Fruit fly (Drosophila melanogaster) whole organism, prepupa: ENCODE data around the gene PGAP1.

Source experiments
- Blimp-1 ChIP-seq: fragments of 200-800 bp; sonication (Bioruptor generic); optimal IDR thresholded peaks from 3 replicates; lab custom pipeline; 2017; ENCODE audit warnings: missing biosample characterization, missing genetic modification characterization, mild to moderate bottlenecking, moderate library complexity, missing genetic modification reagents
- CG10631 ChIP-seq: fragments of 200-800 bp; sonication (Bioruptor generic); optimal IDR thresholded peaks from 2 replicates; lab custom pipeline; 2016; ENCODE audit warnings: missing biosample characterization, missing genetic modification characterization
- CG10669 ChIP-seq: fragments of 200-800 bp; sonication (Bioruptor generic); optimal IDR thresholded peaks from 3 replicates; lab custom pipeline; 2018; ENCODE audit warnings: missing biosample characterization, mild to moderate bottlenecking, missing genetic modification characterization, moderate library complexity
- CG11762 ChIP-seq: fragments of 200-800 bp; sonication (Bioruptor generic); optimal IDR thresholded peaks from 3 replicates; lab custom pipeline; 2016; ENCODE audit warnings: missing biosample characterization, missing genetic modification characterization; ENCODE audit not compliant: insufficient read depth
- CG11902 ChIP-seq: fragments of 200-800 bp; sonication (Bioruptor generic); optimal IDR thresholded peaks from 3 replicates; lab custom pipeline; 2016; ENCODE audit warnings: missing biosample characterization, missing genetic modification characterization
- CG15336 ChIP-seq: fragments of 200-800 bp; sonication (Bioruptor generic); IDR thresholded peaks from 2 replicates; pipeline ENCODE4 v1.3.6; 2022; ENCODE audit warnings: missing biosample characterization, missing genetic modification characterization
- CG31627 ChIP-seq: fragments of 200-800 bp; sonication (Bioruptor generic); optimal IDR thresholded peaks from 3 replicates; lab custom pipeline; 2016; ENCODE audit warnings: missing biosample characterization, missing genetic modification characterization
- CG32006 ChIP-seq: fragments of 200-800 bp; sonication (Bioruptor generic); optimal IDR thresholded peaks from 3 replicates; lab custom pipeline; 2017; ENCODE audit warnings: missing biosample characterization, mild to moderate bottlenecking, missing genetic modification characterization
- CG3919 ChIP-seq: fragments of 200-800 bp; sonication (Bioruptor generic); optimal IDR thresholded peaks from 3 replicates; lab custom pipeline; 2016; ENCODE audit warnings: missing biosample characterization, missing genetic modification characterization
- CG4318 ChIP-seq: fragments of 200-800 bp; sonication (Bioruptor generic); optimal IDR thresholded peaks from 3 replicates; lab custom pipeline; 2017; ENCODE audit warnings: missing biosample characterization, mild to moderate bottlenecking, missing genetic modification characterization
- CG6163 ChIP-seq: fragments of 200-800 bp; sonication (Bioruptor generic); IDR thresholded peaks from 3 replicates; pipeline ENCODE4 v1.3.6; 2022; ENCODE audit warnings: missing biosample characterization, missing genetic modification characterization
- CG6276 ChIP-seq: fragments of 200-800 bp; sonication (Bioruptor generic); optimal IDR thresholded peaks from 2 replicates; lab custom pipeline; 2017; ENCODE audit warnings: missing biosample characterization, mild to moderate bottlenecking, missing genetic modification characterization
- CG6792 ChIP-seq: fragments of 200-800 bp; sonication (Bioruptor generic); optimal IDR thresholded peaks from 3 replicates; lab custom pipeline; 2016; ENCODE audit warnings: missing biosample characterization, missing genetic modification characterization
- CG6808 ChIP-seq: fragments of 200-800 bp; sonication (Bioruptor generic); optimal IDR thresholded peaks from 3 replicates; lab custom pipeline; 2017; ENCODE audit warnings: missing biosample characterization, missing genetic modification characterization, mild to moderate bottlenecking, moderate library complexity, missing genetic modification reagents
- CG7368 ChIP-seq: fragments of 200-800 bp; sonication (Bioruptor generic); optimal IDR thresholded peaks from 3 replicates; lab custom pipeline; 2016; ENCODE audit warnings: missing biosample characterization, missing genetic modification characterization
- CG8119 ChIP-seq: fragments of 200-800 bp; sonication (Bioruptor generic); IDR thresholded peaks from 3 replicates; pipeline ENCODE4 v1.3.6; 2022; ENCODE audit warnings: missing biosample characterization, missing genetic modification characterization
- CG8319 ChIP-seq: fragments of 200-800 bp; sonication (Bioruptor generic); optimal IDR thresholded peaks from 3 replicates; lab custom pipeline; 2016; ENCODE audit warnings: missing biosample characterization, missing genetic modification characterization
- CG8632 ChIP-seq: fragments of 200-800 bp; sonication (Bioruptor generic); optimal IDR thresholded peaks from 3 replicates; lab custom pipeline; 2016; ENCODE audit warnings: missing biosample characterization, missing genetic modification characterization
- CG9139 ChIP-seq: fragments of 200-800 bp; sonication (Bioruptor generic); optimal IDR thresholded peaks from 3 replicates; lab custom pipeline; 2017; ENCODE audit warnings: missing biosample characterization, mild to moderate bottlenecking, missing genetic modification characterization
- Eip75B ChIP-seq: fragments of 200-800 bp; sonication (Bioruptor generic); optimal IDR thresholded peaks from 3 replicates; lab custom pipeline; 2016; ENCODE audit warnings: missing biosample characterization, missing genetic modification characterization
- Eip78C ChIP-seq: fragments of 200-800 bp; sonication (Bioruptor generic); peaks from one replicate; lab custom pipeline; 2016; ENCODE audit warnings: missing biosample characterization, missing genetic modification characterization
- Ets21C ChIP-seq: fragments of 200-800 bp; sonication (Bioruptor generic); optimal IDR thresholded peaks from 3 replicates; lab custom pipeline; 2016; ENCODE audit warnings: missing biosample characterization, missing genetic modification characterization
- Ets96B ChIP-seq: fragments of 200-800 bp; optimal IDR thresholded peaks from 2 replicates; lab custom pipeline; 2019; ENCODE audit warnings: missing biosample characterization, mild to moderate bottlenecking, missing genetic modification characterization, moderate library complexity
- Gug ChIP-seq: fragments of 200-800 bp; sonication (Bioruptor generic); IDR thresholded peaks from 2 replicates; pipeline ENCODE4 v1.3.6; 2022; ENCODE audit warnings: missing biosample characterization, missing genetic modification characterization
- Hr38 ChIP-seq: sonication (Bioruptor generic); optimal IDR thresholded peaks from 2 replicates; lab custom pipeline; 2016; ENCODE audit warnings: missing biosample characterization, missing genetic modification characterization
- Hr39 ChIP-seq: fragments of 200-800 bp; sonication (Bioruptor generic); optimal IDR thresholded peaks from 2 replicates; lab custom pipeline; 2016; ENCODE audit warnings: missing biosample characterization, missing genetic modification characterization
- Lpt ChIP-seq: fragments of 200-800 bp; sonication (Bioruptor generic); optimal IDR thresholded peaks from 3 replicates; lab custom pipeline; 2016; ENCODE audit warnings: missing biosample characterization, missing genetic modification characterization
- Met ChIP-seq: fragments of 200-800 bp; sonication (Bioruptor generic); optimal IDR thresholded peaks from 3 replicates; lab custom pipeline; 2016; ENCODE audit warnings: missing biosample characterization, missing genetic modification characterization
- OdsH ChIP-seq: fragments of 200-800 bp; sonication (Bioruptor generic); optimal IDR thresholded peaks from 3 replicates; lab custom pipeline; 2016; ENCODE audit warnings: missing biosample characterization, missing genetic modification characterization
- Sox14 ChIP-seq: fragments of 200-800 bp; sonication (Bioruptor generic); optimal IDR thresholded peaks from 3 replicates; lab custom pipeline; 2016; ENCODE audit warnings: missing biosample characterization, missing genetic modification characterization
- Sox15 ChIP-seq: fragments of 200-800 bp; sonication (Bioruptor generic); optimal IDR thresholded peaks from 3 replicates; lab custom pipeline; 2016; ENCODE audit warnings: missing biosample characterization, missing genetic modification characterization
- achi ChIP-seq: fragments of 200-800 bp; sonication (Bioruptor generic); optimal IDR thresholded peaks from 3 replicates; lab custom pipeline; 2016; ENCODE audit warnings: missing biosample characterization, missing genetic modification characterization
- acj6 ChIP-seq: fragments of 200-800 bp; sonication (Bioruptor generic); optimal IDR thresholded peaks from 3 replicates; lab custom pipeline; 2016; ENCODE audit warnings: missing biosample characterization, missing genetic modification characterization
- cyc ChIP-seq: fragments of 200-800 bp; sonication (Bioruptor generic); optimal IDR thresholded peaks from 3 replicates; lab custom pipeline; 2016; ENCODE audit warnings: missing biosample characterization, missing genetic modification characterization
- dac ChIP-seq: fragments of 200-800 bp; sonication (Bioruptor generic); optimal IDR thresholded peaks from 2 replicates; lab custom pipeline; 2017; ENCODE audit warnings: missing biosample characterization, mild to moderate bottlenecking, missing genetic modification characterization
- dsx ChIP-seq: fragments of 200-800 bp; optimal IDR thresholded peaks from 3 replicates; lab custom pipeline; 2019; ENCODE audit warnings: missing biosample characterization, mild to moderate bottlenecking, missing genetic modification characterization, moderate library complexity; ENCODE audit not compliant: poor library complexity, severe bottlenecking
- esn ChIP-seq: fragments of 200-800 bp; sonication (Bioruptor generic); optimal IDR thresholded peaks from 2 replicates; lab custom pipeline; 2016; ENCODE audit warnings: missing biosample characterization, mild to moderate bottlenecking, missing genetic modification characterization, moderate library complexity
- fd59A ChIP-seq: fragments of 200-800 bp; sonication (Bioruptor generic); optimal IDR thresholded peaks from 2 replicates; lab custom pipeline; 2017; ENCODE audit warnings: missing biosample characterization, mild to moderate bottlenecking, missing genetic modification characterization, missing genetic modification reagents
- fkh ChIP-seq: fragments of 200-800 bp; sonication (Bioruptor generic); optimal IDR thresholded peaks from 3 replicates; lab custom pipeline; 2017; ENCODE audit warnings: missing biosample characterization, mild to moderate bottlenecking, missing genetic modification characterization, moderate library complexity
- net ChIP-seq: fragments of 200-800 bp; sonication (Bioruptor generic); optimal IDR thresholded peaks from 3 replicates; lab custom pipeline; 2016; ENCODE audit warnings: missing biosample characterization, missing genetic modification characterization
- salr ChIP-seq, 2 experiments: fragments of 200-800 bp; sonication (Bioruptor generic); optimal IDR thresholded peaks; 3 replicates each; lab custom pipeline; 2016 to 2018; ENCODE audit warnings: missing biosample characterization in 2 of 2, missing genetic modification characterization in 2 of 2, mild to moderate bottlenecking in 1 of 2
- ss ChIP-seq, 2 experiments: fragments of 200-800 bp; sonication (Bioruptor generic); optimal IDR thresholded peaks; 2 replicates in 1 of 2; 3 replicates in 1 of 2; lab custom pipeline; 2017 to 2018; ENCODE audit warnings: mild to moderate bottlenecking in 2 of 2, missing biosample characterization in 2 of 2, missing genetic modification characterization in 2 of 2, moderate library complexity in 1 of 2
- svp ChIP-seq: fragments of 200-800 bp; sonication (Bioruptor generic); peaks from one replicate; lab custom pipeline; 2016; ENCODE audit warnings: missing biosample characterization, missing genetic modification characterization
- vri ChIP-seq: fragments of 200-800 bp; sonication (Bioruptor generic); optimal IDR thresholded peaks from 3 replicates; lab custom pipeline; 2016; ENCODE audit warnings: missing biosample characterization, mild to moderate bottlenecking, missing genetic modification characterization

PGAP1 gene

dm6 chrX:5648437-5648959, 40.8 kb downstream of the PGAP1 start, which contains the start of gene OtopLa (continued):
- TF ChIP-seq Sox15 (GFP tag; lab: Kevin White, UChicago) (peak; percentile 19), Sox14 (GFP tag; lab: Kevin White, UChicago) (peak; percentile 58), Ets21C (GFP tag; lab: Kevin White, UChicago) (peak; percentile 40), CG6808 (GFP tag; lab: Kevin White, UChicago) (peak; percentile 62), CG8119 (GFP tag; lab: Robert Waterston, UW) (peak; percentile 86), net (GFP tag; lab: Kevin White, UChicago) (peak; percentile 76), Blimp-1 (no peak), vri (peak; percentile 9), acj6 (GFP tag; lab: Kevin White, UChicago) (peak; percentile 72), dsx (GFP tag; lab: Kevin White, UChicago) (peak; percentile 69), Eip78C (GFP tag; lab: Kevin White, UChicago) (peak; percentile 93), OdsH (GFP tag; lab: Kevin White, UChicago) (peak; percentile 75), CG10669 (peak; percentile 66), cyc (GFP tag; lab: Kevin White, UChicago) (peak; percentile 57), Eip75B (GFP tag; lab: Kevin White, UChicago) (peak; percentile 83), CG9139 (peak; percentile 52), CG3919 (GFP tag; lab: Kevin White, UChicago) (peak; percentile 79), CG32006 (GFP tag; lab: Kevin White, UChicago) (peak; percentile 84), CG4318 (GFP tag; lab: Kevin White, UChicago) (peak; percentile 62), Hr38 (GFP tag; lab: Kevin White, UChicago) (no peak), Met (GFP tag; lab: Kevin White, UChicago) (peak; percentile 67), fd59A (GFP tag; lab: Kevin White, UChicago) (peak; percentile 61)
- TF ChIP-seq, all 60 proteins: peak for 54

DNA sequence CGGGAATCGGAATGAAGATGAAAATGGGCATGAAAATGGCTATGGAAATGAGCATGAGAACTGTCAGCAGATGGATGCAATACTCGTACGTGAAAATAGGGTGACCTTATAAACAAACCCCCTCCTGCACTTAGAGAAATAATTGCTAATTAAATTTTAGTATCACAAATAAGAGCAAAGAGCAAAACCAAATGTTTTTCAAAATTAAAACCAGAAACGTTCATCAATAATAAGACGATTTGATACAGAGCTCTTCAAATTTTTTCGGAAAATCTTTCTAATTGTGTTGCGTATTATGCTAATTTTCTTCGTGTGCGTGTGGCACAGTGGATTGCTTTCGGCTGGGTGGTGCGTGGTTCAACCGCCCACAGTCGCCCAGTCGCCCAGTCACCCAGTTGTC, 43.0 kb downstream of the PGAP1 start:
- TF ChIP-seq CG10669 (no peak), Eip75B (GFP tag; lab: Kevin White, UChicago) (peak; percentile 1), svp (GFP tag; lab: Kevin White, UChicago) (peak; percentile 8), CG32006 (GFP tag; lab: Kevin White, UChicago) (peak; percentile 13), net (GFP tag; lab: Kevin White, UChicago) (no peak), CG10631 (peak; percentile 4), CG15336 (peak; percentile 35; the same call in 1 of the 2 replicates), esn (GFP tag; lab: Kevin White, UChicago) (peak; percentile 10)
- TF ChIP-seq, all 60 proteins: peak for 6

- TF ChIP-seq Eip78C (GFP tag; lab: Kevin White, UChicago) = peak; percentile 80
- no peak for TF ChIP-seq CG32006 (GFP tag; lab: Kevin White, UChicago)
- TF ChIP-seq Gug (GFP tag; lab: Robert Waterston, UW) = no peak
- TF ChIP-seq salr (GFP tag; optimal IDR thresholded peaks at IDR 0.05; lab: Kevin White, UChicago) = peak in 1 of 2 experiments; percentile 20
- TF ChIP-seq CG15336 = peak; percentile 50; the same call in 1 of the 2 replicates
- peak; percentile 51 for TF ChIP-seq CG6163
- no peak for TF ChIP-seq Blimp-1
- TF ChIP-seq Sox14 (GFP tag; lab: Kevin White, UChicago) = no peak
- 0 out of 3 replicates have a peak, but pooled peaks have one; percentile 24 for TF ChIP-seq CG8119 (GFP tag; lab: Robert Waterston, UW)
- peak; percentile 6 for TF ChIP-seq acj6 (GFP tag; lab: Kevin White, UChicago)
- TF ChIP-seq achi (GFP tag; lab: Kevin White, UChicago) = peak; percentile 32
- no peak for TF ChIP-seq net (GFP tag; lab: Kevin White, UChicago)
- no peak for TF ChIP-seq svp (GFP tag; lab: Kevin White, UChicago)
- TF ChIP-seq ss (GFP tag; optimal IDR thresholded peaks at IDR 0.05; lab: Kevin White, UChicago) = peak in 1 of 2 experiments; percentile 2
- no peak for TF ChIP-seq CG7368 (GFP tag; lab: Kevin White, UChicago)
- TF ChIP-seq Ets21C (GFP tag; lab: Kevin White, UChicago) = no peak
- TF ChIP-seq CG31627 = peak; percentile 12
- peak; percentile 21 for TF ChIP-seq Met (GFP tag; lab: Kevin White, UChicago)
- no peak for TF ChIP-seq vri
- TF ChIP-seq CG6792 (GFP tag; lab: Kevin White, UChicago) = peak; percentile 43
- TF ChIP-seq CG8632 (GFP tag; lab: Kevin White, UChicago) = no peak
- TF ChIP-seq Ets96B (tag; lab: Kevin White, UChicago) = peak; percentile 28
- TF ChIP-seq CG11762 = peak; percentile 14
- TF ChIP-seq Lpt (GFP tag; lab: Kevin White, UChicago) = no peak
- no peak for TF ChIP-seq dsx (GFP tag; lab: Kevin White, UChicago)
- TF ChIP-seq CG8319 (GFP tag; lab: Kevin White, UChicago) = no peak
- TF ChIP-seq Hr39 = peak; percentile 33
- TF ChIP-seq dac (GFP tag; lab: Kevin White, UChicago) = peak; percentile 3
- TF ChIP-seq CG11902 (GFP tag; lab: Kevin White, UChicago) = peak; percentile 12
- TF ChIP-seq fkh (GFP tag; lab: Kevin White, UChicago) = no peak
- TF ChIP-seq Sox15 (GFP tag; lab: Kevin White, UChicago) = no peak
- peak; percentile 9 for TF ChIP-seq CG6276 (GFP tag; lab: Kevin White, UChicago)
Observed at dm6 chrX:5639083-5639482, 50.2 kb downstream of the PGAP1 start.
